Worm (Caenorhabditis elegans) whole organism, L1 larva: ENCODE data around the gene pah-1.

ENCODE experiments used
- C16A3.4 ChIP-seq: fragments of 150-350 bp; optimal IDR thresholded peaks from 2 replicates; lab custom pipeline; 2014; ENCODE audit warnings: missing biosample characterization, missing genetic modification characterization
- C34B4.2 ChIP-seq: sonication (generic microtip); optimal IDR thresholded peaks from 2 replicates; lab custom pipeline; 2017; ENCODE audit warnings: mild to moderate bottlenecking, missing genetic modification characterization, missing compliant biosample characterization
- Y116A8C.19 ChIP-seq: sonication (generic microtip); optimal IDR thresholded peaks from 2 replicates; lab custom pipeline; 2016; ENCODE audit warnings: missing compliant biosample characterization, missing genetic modification characterization, borderline replicate concordance
- alr-1 ChIP-seq: fragments of 200-800 bp; sonication (Bioruptor generic); optimal IDR thresholded peaks from 2 replicates; lab custom pipeline; 2018; ENCODE audit warnings: borderline replicate concordance, mild to moderate bottlenecking, missing genetic modification characterization, missing compliant biosample characterization
- ama-1 ChIP-seq: fragments of 150-350 bp; optimal IDR thresholded peaks from 2 replicates; lab custom pipeline; 2014
- blmp-1 ChIP-seq: fragments of 150-350 bp; optimal IDR thresholded peaks from 2 replicates; lab custom pipeline; 2014; ENCODE audit warnings: missing biosample characterization, missing genetic modification characterization
- ces-1 ChIP-seq: fragments of 150-350 bp; optimal IDR thresholded peaks from 2 replicates; lab custom pipeline; 2014; ENCODE audit warnings: missing biosample characterization, missing genetic modification reagents, missing genetic modification characterization
- dpl-1 ChIP-seq, 3 experiments: fragments of 150-350 bp in 2 of 3; sonication (generic microtip) in 1 of 3; optimal IDR thresholded peaks; 2 replicates each; lab custom pipeline; 2014 to 2017; ENCODE audit warnings: missing biosample characterization in 3 of 3, missing genetic modification characterization in 3 of 3, missing genetic modification reagents in 3 of 3
- dsc-1 ChIP-seq: sonication (generic microtip); optimal IDR thresholded peaks from 2 replicates; lab custom pipeline; 2016; ENCODE audit warnings: mild to moderate bottlenecking, missing genetic modification characterization, missing compliant biosample characterization
- efl-1 ChIP-seq, 4 experiments: fragments of 150-350 bp; optimal IDR thresholded peaks in 3 of 4; peaks in 1 of 4; 1 replicate in 1 of 4; 2 replicates in 3 of 4; lab custom pipeline; 2014; ENCODE audit warnings: missing biosample characterization in 2 of 4, missing genetic modification characterization in 2 of 4, missing genetic modification reagents in 2 of 4
- efl-3 ChIP-seq: fragments of 200-800 bp; sonication (Bioruptor generic); optimal IDR thresholded peaks from 2 replicates; lab custom pipeline; 2018; ENCODE audit warnings: mild to moderate bottlenecking, missing genetic modification characterization, missing compliant biosample characterization
- egl-27 ChIP-seq, 2 experiments: fragments of 150-350 bp in 1 of 2; sonication (generic microtip); optimal IDR thresholded peaks; 3 replicates each; lab custom pipeline; 2017 to 2018; ENCODE audit warnings: missing biosample characterization in 2 of 2, missing genetic modification characterization in 2 of 2, missing genetic modification reagents in 2 of 2
- elt-3 ChIP-seq, 6 experiments: fragments of 150-350 bp in 1 of 6; sonication (generic microtip); optimal IDR thresholded peaks; 2 replicates each; lab custom pipeline; 2017 to 2018; ENCODE audit warnings: missing biosample characterization in 6 of 6, missing genetic modification characterization in 6 of 6, inconsistent platforms in 1 of 6
- fkh-4 ChIP-seq: sonication (generic microtip); optimal IDR thresholded peaks from 2 replicates; lab custom pipeline; 2016; ENCODE audit warnings: missing compliant biosample characterization, missing genetic modification characterization, borderline replicate concordance
- grh-1 ChIP-seq: fragments of 200-800 bp; sonication (Bioruptor generic); IDR thresholded peaks from 2 replicates; pipeline ENCODE4 v1.3.6; 2022; ENCODE audit warnings: missing genetic modification reagents, missing genetic modification characterization, missing compliant biosample characterization
- hlh-17 ChIP-seq: fragments of 200-800 bp; sonication (Bioruptor generic); optimal IDR thresholded peaks from 2 replicates; lab custom pipeline; 2018; ENCODE audit warnings: missing genetic modification characterization, mild to moderate bottlenecking, missing compliant biosample characterization, moderate library complexity, borderline replicate concordance
- hlh-4 ChIP-seq: sonication (generic microtip); optimal IDR thresholded peaks from 2 replicates; lab custom pipeline; 2016; ENCODE audit warnings: mild to moderate bottlenecking, missing genetic modification characterization, missing compliant biosample characterization
- hpl-2 ChIP-seq: fragments of 150-350 bp; optimal IDR thresholded peaks from 2 replicates; lab custom pipeline; 2014; ENCODE audit warnings: missing biosample characterization, missing genetic modification reagents, missing genetic modification characterization
- lin-13 ChIP-seq: fragments of 150-350 bp; optimal IDR thresholded peaks from 2 replicates; lab custom pipeline; 2014; ENCODE audit warnings: missing biosample characterization, missing genetic modification reagents, missing genetic modification characterization
- lin-14 ChIP-seq: fragments of 200-800 bp; sonication (Bioruptor generic); optimal IDR thresholded peaks from 2 replicates; lab custom pipeline; 2018; ENCODE audit warnings: mild to moderate bottlenecking, missing genetic modification characterization, moderate library complexity, missing compliant biosample characterization
- lin-35 ChIP-seq, 2 experiments: fragments of 150-350 bp; optimal IDR thresholded peaks; 2 replicates each; lab custom pipeline; 2014; ENCODE audit warnings: missing biosample characterization in 2 of 2, missing genetic modification characterization in 2 of 2, missing genetic modification reagents in 2 of 2
- lir-3 ChIP-seq: sonication (generic microtip); optimal IDR thresholded peaks from 2 replicates; lab custom pipeline; 2016; ENCODE audit warnings: mild to moderate bottlenecking, missing genetic modification characterization, moderate library complexity, missing compliant biosample characterization; ENCODE audit not compliant: poor library complexity
- lsy-2 ChIP-seq, 2 experiments: fragments of 150-350 bp; optimal IDR thresholded peaks; 2 replicates each; lab custom pipeline; 2014; ENCODE audit warnings: missing biosample characterization in 2 of 2, missing genetic modification characterization in 2 of 2
- mab-9 ChIP-seq: fragments of 200-800 bp; sonication (Bioruptor generic); IDR thresholded peaks from 2 replicates; pipeline ENCODE4 v1.3.6; 2022; ENCODE audit warnings: missing genetic modification reagents, missing genetic modification characterization, missing compliant biosample characterization
- mdl-1 ChIP-seq, 2 experiments: fragments of 150-350 bp; optimal IDR thresholded peaks; 2 replicates each; lab custom pipeline; 2014 to 2017; ENCODE audit warnings: missing biosample characterization in 2 of 2, missing genetic modification characterization in 2 of 2, inconsistent platforms in 1 of 2
- mep-1 ChIP-seq: fragments of 150-350 bp; optimal IDR thresholded peaks from 2 replicates; lab custom pipeline; 2014; ENCODE audit warnings: missing biosample characterization, missing genetic modification characterization
- nhr-11 ChIP-seq: fragments of 150-350 bp; optimal IDR thresholded peaks from 2 replicates; lab custom pipeline; 2014; ENCODE audit warnings: missing biosample characterization, missing genetic modification characterization
- nhr-12 ChIP-seq: sonication (generic microtip); optimal IDR thresholded peaks from 2 replicates; lab custom pipeline; 2017; ENCODE audit warnings: missing biosample characterization, missing genetic modification characterization
- nhr-19 ChIP-seq: fragments of 200-800 bp; sonication (Bioruptor generic); conservative IDR thresholded peaks from 2 replicates; pipeline ENCODE4 v1.3.6; 2022; ENCODE audit warnings: missing genetic modification characterization, missing compliant biosample characterization
- nhr-20 ChIP-seq: sonication (generic microtip); optimal IDR thresholded peaks from 2 replicates; lab custom pipeline; 2016; ENCODE audit warnings: mild to moderate bottlenecking, missing genetic modification characterization, missing compliant biosample characterization
- nhr-47 ChIP-seq: sonication (generic microtip); optimal IDR thresholded peaks from 2 replicates; lab custom pipeline; 2016; ENCODE audit warnings: mild to moderate bottlenecking, missing genetic modification characterization, moderate library complexity, missing compliant biosample characterization
- nhr-71 ChIP-seq: sonication (generic microtip); optimal IDR thresholded peaks from 2 replicates; lab custom pipeline; 2016; ENCODE audit warnings: mild to moderate bottlenecking, missing genetic modification characterization, moderate library complexity, missing compliant biosample characterization
- nhr-85 ChIP-seq: sonication (generic microtip); peaks from one replicate; lab custom pipeline; 2016; ENCODE audit warnings: missing genetic modification characterization, inconsistent platforms, missing compliant biosample characterization
- nhr-90 ChIP-seq: sonication (generic microtip); optimal IDR thresholded peaks from 2 replicates; lab custom pipeline; 2016; ENCODE audit warnings: mild to moderate bottlenecking, missing genetic modification characterization, missing compliant biosample characterization; ENCODE audit not compliant: poor library complexity
- pax-3 ChIP-seq: fragments of 200-800 bp; sonication (Bioruptor generic); optimal IDR thresholded peaks from 2 replicates; lab custom pipeline; 2018; ENCODE audit warnings: mild to moderate bottlenecking, missing genetic modification characterization, moderate library complexity, missing compliant biosample characterization
- rnt-1 ChIP-seq: sonication (generic microtip); optimal IDR thresholded peaks from 2 replicates; lab custom pipeline; 2016; ENCODE audit warnings: mild to moderate bottlenecking, missing genetic modification characterization, moderate library complexity, missing compliant biosample characterization
- skn-1 ChIP-seq: fragments of 150-350 bp; optimal IDR thresholded peaks from 2 replicates; lab custom pipeline; 2014; ENCODE audit warnings: missing biosample characterization, missing genetic modification characterization
- snu-23 ChIP-seq: sonication (generic microtip); optimal IDR thresholded peaks from 2 replicates; lab custom pipeline; 2016; ENCODE audit warnings: missing genetic modification characterization, missing compliant biosample characterization
- sup-37 ChIP-seq: fragments of 200-800 bp; sonication (Bioruptor generic); optimal IDR thresholded peaks from 2 replicates; lab custom pipeline; 2018; ENCODE audit warnings: mild to moderate bottlenecking, missing genetic modification characterization, missing compliant biosample characterization
- swsn-7 ChIP-seq: sonication (generic microtip); optimal IDR thresholded peaks from 2 replicates; lab custom pipeline; 2016; ENCODE audit warnings: missing genetic modification characterization, missing compliant biosample characterization
- tbx-2 ChIP-seq: sonication (generic microtip); optimal IDR thresholded peaks from 2 replicates; lab custom pipeline; 2016; ENCODE audit warnings: missing genetic modification characterization, missing compliant biosample characterization
- tlp-1 ChIP-seq: fragments of 150-350 bp; optimal IDR thresholded peaks from 2 replicates; lab custom pipeline; 2014; ENCODE audit warnings: missing biosample characterization, missing genetic modification characterization
- unc-130 ChIP-seq: fragments of 150-350 bp; optimal IDR thresholded peaks from 2 replicates; lab custom pipeline; 2017; ENCODE audit warnings: missing biosample characterization, missing genetic modification characterization, inconsistent platforms
- unc-30 ChIP-seq: sonication (generic microtip); optimal IDR thresholded peaks from 2 replicates; lab custom pipeline; 2017; ENCODE audit warnings: missing biosample characterization, missing genetic modification characterization
- unc-98 ChIP-seq: fragments of 200-800 bp; sonication (Bioruptor generic); IDR thresholded peaks from 2 replicates; pipeline ENCODE4 v1.3.6; 2022; ENCODE audit warnings: missing genetic modification characterization, missing compliant biosample characterization
- vab-15 ChIP-seq: sonication (generic microtip); optimal IDR thresholded peaks from 2 replicates; lab custom pipeline; 2017; ENCODE audit warnings: missing genotype, mild to moderate bottlenecking, missing genetic modification characterization, missing compliant biosample characterization
- xbp-1 ChIP-seq: sonication (generic microtip); optimal IDR thresholded peaks from 2 replicates; lab custom pipeline; 2016; ENCODE audit warnings: missing genetic modification characterization, missing compliant biosample characterization
- ztf-4 ChIP-seq: fragments of 150-350 bp; optimal IDR thresholded peaks from 2 replicates; lab custom pipeline; 2014; ENCODE audit warnings: missing biosample characterization, missing genetic modification characterization

pah-1 gene

ce11 chrII:8742006-8742847 lies 24.6 kb downstream of the pah-1 start:
- peak in 5 of 6 experiments; percentile 29 to 97 (median 64) for TF ChIP-seq elt-3 (tag; optimal IDR thresholded peaks at IDR 0.05; lab: Kevin White, UChicago)
- TF ChIP-seq fkh-4 (tag; lab: Kevin White, UChicago), result no peak
- TF ChIP-seq mab-9 (GFP tag; lab: Robert Waterston, UW), result 0 out of 2 replicates have a peak, but pooled peaks have one; percentile 49
- TF ChIP-seq lin-35 (GFP tag; optimal IDR thresholded peaks at IDR 0.05; lab: Kevin White, UChicago), result peak in 1 of 2 experiments; percentile 81
- peak; percentile 100 for TF ChIP-seq nhr-85 (tag; lab: Kevin White, UChicago)
- TF ChIP-seq vab-15, result peak; percentile 6
- no peak for TF ChIP-seq efl-3
- no peak for TF ChIP-seq alr-1 (tag; lab: Kevin White, UChicago)
- peak; percentile 87 for TF ChIP-seq snu-23 (GFP tag; lab: Kevin White, UChicago)
- peak; percentile 84 for TF ChIP-seq grh-1
- TF ChIP-seq lsy-2 (tag; optimal IDR thresholded peaks at IDR 0.05; lab: Kevin White, UChicago), result peak; percentile 51 to 82
- TF ChIP-seq rnt-1 (tag; lab: Kevin White, UChicago), result peak; percentile 13
- TF ChIP-seq nhr-71 (tag; lab: Kevin White, UChicago), result peak; percentile 94
- TF ChIP-seq mep-1 (tag; lab: Kevin White, UChicago), result peak; percentile 79
- peak; percentile 81 for TF ChIP-seq unc-130 (tag; lab: Kevin White, UChicago)
- TF ChIP-seq lin-13 (GFP tag; lab: Kevin White, UChicago), result peak; percentile 53
- TF ChIP-seq efl-1 (optimal IDR thresholded peaks at IDR 0.05; lab: Kevin White, UChicago), result peak in 1 of 2 experiments; percentile 10
- TF ChIP-seq efl-1 (GFP tag; optimal IDR thresholded peaks at IDR 0.05 in 1 of 2; lab: Kevin White, UChicago), result peak in 1 of 2 experiments; percentile 89
- TF ChIP-seq dpl-1 (GFP tag; optimal IDR thresholded peaks at IDR 0.05; lab: Kevin White, UChicago), result peak in 2 of 3 experiments; percentile 19 to 31
- peak; percentile 58 for TF ChIP-seq xbp-1 (tag; lab: Kevin White, UChicago)
- TF ChIP-seq blmp-1 (tag; lab: Kevin White, UChicago), result peak; percentile 91
- peak; percentile 87 for TF ChIP-seq nhr-19 (GFP tag; lab: Robert Waterston, UW)
- peak; percentile 55 for TF ChIP-seq C16A3.4 (tag; lab: Kevin White, UChicago)
- TF ChIP-seq tbx-2 (tag; lab: Kevin White, UChicago), result peak; percentile 79
- peak; percentile 91 for TF ChIP-seq lin-14 (GFP tag; lab: Kevin White, UChicago)
- TF ChIP-seq skn-1 (tag; lab: Kevin White, UChicago), result peak; percentile 53
- TF ChIP-seq nhr-90, result peak; percentile 94
- no peak for TF ChIP-seq dsc-1
- peak; percentile 16 for TF ChIP-seq swsn-7 (tag; lab: Kevin White, UChicago)
- no peak for TF ChIP-seq ama-1
- TF ChIP-seq hlh-17, result no peak
- TF ChIP-seq nhr-11 (tag; lab: Kevin White, UChicago), result peak; percentile 70
- no peak for TF ChIP-seq unc-30
- peak in 1 of 2 experiments; percentile 97 for TF ChIP-seq mdl-1 (tag; optimal IDR thresholded peaks at IDR 0.05; lab: Kevin White, UChicago)
- peak; percentile 55 for TF ChIP-seq ztf-4 (tag; lab: Kevin White, UChicago)
- peak; percentile 79 for TF ChIP-seq nhr-47
- TF ChIP-seq egl-27 (tag; optimal IDR thresholded peaks at IDR 0.05; lab: Kevin White, UChicago), result no peak
- TF ChIP-seq nhr-12, result no peak
- TF ChIP-seq nhr-20 (tag; lab: Kevin White, UChicago), result peak; percentile 97
- peak; percentile 62 for TF ChIP-seq lir-3 (tag; lab: Kevin White, UChicago)

DNA sequence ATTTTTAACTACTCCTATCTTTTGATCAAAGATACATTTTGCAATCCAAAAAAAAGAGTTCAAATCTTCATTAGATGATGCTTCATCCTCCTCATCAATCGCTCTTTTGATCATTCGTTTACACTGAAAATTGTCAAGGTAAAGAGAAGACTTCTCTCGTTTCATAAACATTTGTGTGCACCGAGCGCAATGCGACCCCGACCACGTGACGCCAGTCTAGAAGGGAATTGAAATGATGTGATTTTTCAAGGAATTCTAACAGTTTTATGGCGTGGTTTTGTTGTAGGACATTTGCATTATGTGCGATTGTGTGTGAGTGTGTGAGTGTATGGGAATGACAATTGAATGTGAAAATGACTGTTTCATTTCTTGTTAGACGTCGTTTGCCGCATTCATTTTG lies 25.5 kb downstream of the pah-1 start:
- TF ChIP-seq unc-98 (GFP tag; lab: Robert Waterston, UW) (no peak), sup-37 (no peak), nhr-71 (tag; lab: Kevin White, UChicago) (peak; percentile 79), lsy-2 (tag; optimal IDR thresholded peaks at IDR 0.05; lab: Kevin White, UChicago) (peak; percentile 25 to 53), unc-30 (no peak), Y116A8C.19 (tag; lab: Kevin White, UChicago) (no peak), hlh-4 (tag; lab: Kevin White, UChicago) (no peak), nhr-90 (no peak), elt-3 (tag; optimal IDR thresholded peaks at IDR 0.05; lab: Kevin White, UChicago) (no peak), hpl-2 (GFP tag; lab: Kevin White, UChicago) (no peak), ces-1 (GFP tag; lab: Kevin White, UChicago) (no peak), C34B4.2 (tag; lab: Kevin White, UChicago) (no peak), nhr-11 (tag; lab: Kevin White, UChicago) (no peak), ztf-4 (tag; lab: Kevin White, UChicago) (peak; percentile 8), tlp-1 (tag; lab: Kevin White, UChicago) (no peak), skn-1 (tag; lab: Kevin White, UChicago) (no peak), efl-1 (optimal IDR thresholded peaks at IDR 0.05; lab: Kevin White, UChicago) (peak in 1 of 2 experiments; percentile 11), efl-1 (GFP tag; optimal IDR thresholded peaks at IDR 0.05 in 1 of 2; lab: Kevin White, UChicago) (peak in 1 of 2 experiments; percentile 74), pax-3 (tag; lab: Kevin White, UChicago) (no peak)
